Worm (Caenorhabditis elegans): ENCODE results near the gene C36B7.4.

The C36B7.4 gene

ce11 chrX:7085912-7086311 lies at the start of gene C36B7.4:
Gene C36B7.4, minus strand, starts transcription at chrX:7086012.
- TF ChIP-seq ztf-23 (GFP tag; IDR thresholded peaks at IDR 0.05), result no peak
- no peak for TF ChIP-seq flt-1 (GFP tag; IDR thresholded peaks at IDR 0.05)
- TF ChIP-seq ref-1 (GFP tag; conservative IDR thresholded peaks at IDR 0.05), result no peak
- no peak for TF ChIP-seq T22C8.4 (GFP tag; IDR thresholded peaks at IDR 0.05)
- TF ChIP-seq klf-2 (GFP tag; conservative IDR thresholded peaks at IDR 0.05), result no peak
- TF ChIP-seq cog-1 (tag; optimal IDR thresholded peaks at IDR 0.05), result no peak
- TF ChIP-seq tab-1 (GFP tag; IDR thresholded peaks at IDR 0.05), result no peak
- no peak for TF ChIP-seq ztf-29 (GFP tag; IDR thresholded peaks at IDR 0.05)
- TF ChIP-seq med-1 (GFP tag; optimal IDR thresholded peaks at IDR 0.05; ENCODE audit: insufficient read depth), result no peak

ce11 chrX:7131206-7131605 lies 45.4 kb upstream of the C36B7.4 start:
- TF ChIP-seq tab-1 (GFP tag; IDR thresholded peaks at IDR 0.05) (no peak), med-1 (GFP tag; optimal IDR thresholded peaks at IDR 0.05; ENCODE audit: insufficient read depth) (no peak), ztf-29 (GFP tag; IDR thresholded peaks at IDR 0.05) (no peak), klf-2 (GFP tag; conservative IDR thresholded peaks at IDR 0.05) (no peak)

- TF ChIP-seq ztf-23 (GFP tag; IDR thresholded peaks at IDR 0.05) (no peak), ztf-29 (GFP tag; IDR thresholded peaks at IDR 0.05) (no peak), cog-1 (tag; optimal IDR thresholded peaks at IDR 0.05) (no peak), ref-1 (GFP tag; conservative IDR thresholded peaks at IDR 0.05) (0 out of 2 replicates have a peak, but pooled peaks have one; percentile 5), tab-1 (GFP tag; IDR thresholded peaks at IDR 0.05) (no peak), klf-2 (GFP tag; conservative IDR thresholded peaks at IDR 0.05) (no peak), T22C8.4 (GFP tag; IDR thresholded peaks at IDR 0.05) (no peak), med-1 (GFP tag; optimal IDR thresholded peaks at IDR 0.05; ENCODE audit: insufficient read depth) (no peak)
Measured at ce11 chrX:7129460-7129859, 43.6 kb upstream of the C36B7.4 start.

- TF ChIP-seq cog-1 (tag; optimal IDR thresholded peaks at IDR 0.05), result no peak
- no peak for TF ChIP-seq ztf-23 (GFP tag; IDR thresholded peaks at IDR 0.05)
- TF ChIP-seq tab-1 (GFP tag; IDR thresholded peaks at IDR 0.05), result no peak
- TF ChIP-seq T22C8.4 (GFP tag; IDR thresholded peaks at IDR 0.05), result no peak
- TF ChIP-seq med-1 (GFP tag; optimal IDR thresholded peaks at IDR 0.05; ENCODE audit: insufficient read depth), result no peak
- no peak for TF ChIP-seq ref-1 (GFP tag; conservative IDR thresholded peaks at IDR 0.05)
- no peak for TF ChIP-seq ztf-29 (GFP tag; IDR thresholded peaks at IDR 0.05)
- no peak for TF ChIP-seq flt-1 (GFP tag; IDR thresholded peaks at IDR 0.05)
- TF ChIP-seq klf-2 (GFP tag; conservative IDR thresholded peaks at IDR 0.05), result no peak
Measured at ce11 chrX:7128615-7129014, 42.8 kb upstream of the C36B7.4 start.

ce11 chrX:7126348-7126747 lies 40.5 kb upstream of the C36B7.4 start, which contains the start of gene ist-1:
Gene ist-1, plus strand, starts transcription at chrX:7126648.
- TF ChIP-seq tab-1 (GFP tag; IDR thresholded peaks at IDR 0.05) (no peak), klf-2 (GFP tag; conservative IDR thresholded peaks at IDR 0.05) (no peak), ztf-29 (GFP tag; IDR thresholded peaks at IDR 0.05) (no peak), cog-1 (tag; optimal IDR thresholded peaks at IDR 0.05) (no peak), ref-1 (GFP tag; conservative IDR thresholded peaks at IDR 0.05) (no peak), flt-1 (GFP tag; IDR thresholded peaks at IDR 0.05) (no peak), med-1 (GFP tag; optimal IDR thresholded peaks at IDR 0.05; ENCODE audit: insufficient read depth) (no peak), ztf-23 (GFP tag; IDR thresholded peaks at IDR 0.05) (no peak), T22C8.4 (GFP tag; IDR thresholded peaks at IDR 0.05) (no peak)

- TF ChIP-seq klf-2 (GFP tag; conservative IDR thresholded peaks at IDR 0.05) (no peak), flt-1 (GFP tag; IDR thresholded peaks at IDR 0.05) (no peak), ztf-23 (GFP tag; IDR thresholded peaks at IDR 0.05) (no peak), tab-1 (GFP tag; IDR thresholded peaks at IDR 0.05) (no peak), T22C8.4 (GFP tag; IDR thresholded peaks at IDR 0.05) (no peak), ref-1 (GFP tag; conservative IDR thresholded peaks at IDR 0.05) (no peak), ztf-29 (GFP tag; IDR thresholded peaks at IDR 0.05) (no peak), cog-1 (tag; optimal IDR thresholded peaks at IDR 0.05) (no peak), med-1 (GFP tag; optimal IDR thresholded peaks at IDR 0.05; ENCODE audit: insufficient read depth) (no peak)
Measured at ce11 chrX:7125178-7125577, 39.4 kb upstream of the C36B7.4 start.

ce11 chrX:7124044-7124443 lies 38.2 kb upstream of the C36B7.4 start:
- TF ChIP-seq cog-1 (tag; optimal IDR thresholded peaks at IDR 0.05), result no peak

- no peak for TF ChIP-seq cog-1 (tag; optimal IDR thresholded peaks at IDR 0.05)
- no peak for TF ChIP-seq ztf-29 (GFP tag; IDR thresholded peaks at IDR 0.05)
- TF ChIP-seq T22C8.4 (GFP tag; IDR thresholded peaks at IDR 0.05), result no peak
- no peak for TF ChIP-seq ztf-23 (GFP tag; IDR thresholded peaks at IDR 0.05)
Measured at ce11 chrX:7122655-7123054, 36.8 kb upstream of the C36B7.4 start.

- no peak for TF ChIP-seq cog-1 (tag; optimal IDR thresholded peaks at IDR 0.05)
- no peak for TF ChIP-seq T22C8.4 (GFP tag; IDR thresholded peaks at IDR 0.05)
- no peak for TF ChIP-seq tab-1 (GFP tag; IDR thresholded peaks at IDR 0.05)
- no peak for TF ChIP-seq flt-1 (GFP tag; IDR thresholded peaks at IDR 0.05)
- no peak for TF ChIP-seq med-1 (GFP tag; optimal IDR thresholded peaks at IDR 0.05; ENCODE audit: insufficient read depth)
- no peak for TF ChIP-seq ztf-23 (GFP tag; IDR thresholded peaks at IDR 0.05)
- no peak for TF ChIP-seq ref-1 (GFP tag; conservative IDR thresholded peaks at IDR 0.05)
- TF ChIP-seq ztf-29 (GFP tag; IDR thresholded peaks at IDR 0.05), result no peak
- no peak for TF ChIP-seq klf-2 (GFP tag; conservative IDR thresholded peaks at IDR 0.05)
Measured at ce11 chrX:7116896-7117295, 31.1 kb upstream of the C36B7.4 start, which contains the start of gene hen-1. Gene hen-1, minus strand, starts transcription at chrX:7116996.

ce11 chrX:7112589-7112988 lies 26.8 kb upstream of the C36B7.4 start, which contains the start of gene C36B7.1:
Gene C36B7.1, plus strand, starts transcription at chrX:7112889.
- TF ChIP-seq flt-1 (GFP tag; IDR thresholded peaks at IDR 0.05) (no peak), T22C8.4 (GFP tag; IDR thresholded peaks at IDR 0.05) (no peak), tab-1 (GFP tag; IDR thresholded peaks at IDR 0.05) (no peak), ztf-23 (GFP tag; IDR thresholded peaks at IDR 0.05) (no peak), klf-2 (GFP tag; conservative IDR thresholded peaks at IDR 0.05) (no peak), ztf-29 (GFP tag; IDR thresholded peaks at IDR 0.05) (no peak), ref-1 (GFP tag; conservative IDR thresholded peaks at IDR 0.05) (no peak), med-1 (GFP tag; optimal IDR thresholded peaks at IDR 0.05; ENCODE audit: insufficient read depth) (no peak), cog-1 (tag; optimal IDR thresholded peaks at IDR 0.05) (no peak)

Measured in whole organism, midembryonic.